Fruit fly (Drosophila melanogaster): Measurements from ENCODE around the gene Agpat1.
A peak's percentile ranks its signal among the peaks of the same experiment; 100 is the strongest.

DNA sequence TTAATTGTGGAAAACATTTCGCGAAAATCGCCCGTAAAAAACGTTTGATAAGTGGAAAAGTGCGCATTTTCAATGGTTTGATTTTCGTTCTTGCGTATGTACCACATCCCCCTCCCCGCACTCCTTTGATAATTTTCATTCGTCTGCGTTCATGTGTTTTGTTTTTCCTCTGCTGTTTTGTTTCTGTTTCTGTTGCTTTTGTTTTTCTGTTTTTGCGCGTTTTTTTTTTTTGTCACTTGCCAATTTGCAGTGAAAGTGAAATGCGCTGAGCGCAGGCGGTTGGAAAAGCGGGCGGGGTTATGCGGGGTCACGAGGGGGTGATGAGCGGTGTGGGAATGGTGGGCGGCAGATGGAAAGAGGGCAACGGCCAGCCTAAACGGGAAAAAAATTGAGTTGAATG is 21.8 kb upstream of the Agpat1 start:
- peak; percentile 27; the same call in 1 of the 3 replicates for TF ChIP-seq fd96Ca (GFP tag; IDR thresholded peaks at IDR 0.05)
- TF ChIP-seq CG8159 (tag; optimal IDR thresholded peaks at IDR 0.05) = no peak
- peak; percentile 74; the same call in 2 of the 3 replicates for TF ChIP-seq CG4496 (GFP tag; IDR thresholded peaks at IDR 0.05)
- TF ChIP-seq EcR (GFP tag; optimal IDR thresholded peaks at IDR 0.05) = no peak
- TF ChIP-seq Ets98B (GFP tag; IDR thresholded peaks at IDR 0.05) = peak; percentile 60
- no peak for TF ChIP-seq Pif1B (GFP tag; optimal IDR thresholded peaks at IDR 0.05)
- no peak for TF ChIP-seq gl (tag; optimal IDR thresholded peaks at IDR 0.05)
- TF ChIP-seq rn (GFP tag; IDR thresholded peaks at IDR 0.05) = peak; percentile 68; the same call in 1 of the 2 replicates
